Fruit fly (Drosophila melanogaster) S2 (cell line): ENCODE results near the gene Cln3.

Source experiments
- CG8478 ChIP-seq: fragments of >200 bp; optimal IDR thresholded peaks from 2 replicates; lab custom pipeline; 2018
- CTCF ChIP-seq, 2 experiments: fragments of >200 bp; optimal IDR thresholded peaks; 2 replicates each; lab custom pipeline; 2018

The Cln3 gene

DNA sequence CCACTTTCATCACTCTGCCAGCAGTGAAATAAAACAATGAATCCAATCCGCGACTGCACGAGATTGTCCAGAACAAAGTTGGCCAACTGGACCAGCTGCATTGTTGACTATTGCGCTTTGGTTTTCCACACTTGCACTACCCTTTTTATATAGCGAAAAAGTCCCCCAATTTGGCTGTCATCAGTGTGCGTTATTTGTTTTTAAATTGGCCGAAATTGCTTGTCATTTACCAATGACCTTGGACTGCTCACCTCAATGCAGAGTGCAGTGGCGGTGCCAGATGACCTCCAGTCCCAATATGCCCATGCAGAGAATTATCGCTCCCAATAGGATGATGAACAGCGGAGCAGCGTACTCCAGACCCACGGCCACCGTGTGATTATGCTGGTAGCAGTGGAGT, 3.9 kb upstream of the Cln3 start, which contains the start of gene Ir75a:
Ir75a (minus strand) TSS at position 101 of the 400 bp plus-strand sequence.
- TF ChIP-seq CG8478 (lab: Kevin White, UChicago) (no peak), CTCF (optimal IDR thresholded peaks at IDR 0.05; lab: Kevin White, UChicago) (no peak)

DNA sequence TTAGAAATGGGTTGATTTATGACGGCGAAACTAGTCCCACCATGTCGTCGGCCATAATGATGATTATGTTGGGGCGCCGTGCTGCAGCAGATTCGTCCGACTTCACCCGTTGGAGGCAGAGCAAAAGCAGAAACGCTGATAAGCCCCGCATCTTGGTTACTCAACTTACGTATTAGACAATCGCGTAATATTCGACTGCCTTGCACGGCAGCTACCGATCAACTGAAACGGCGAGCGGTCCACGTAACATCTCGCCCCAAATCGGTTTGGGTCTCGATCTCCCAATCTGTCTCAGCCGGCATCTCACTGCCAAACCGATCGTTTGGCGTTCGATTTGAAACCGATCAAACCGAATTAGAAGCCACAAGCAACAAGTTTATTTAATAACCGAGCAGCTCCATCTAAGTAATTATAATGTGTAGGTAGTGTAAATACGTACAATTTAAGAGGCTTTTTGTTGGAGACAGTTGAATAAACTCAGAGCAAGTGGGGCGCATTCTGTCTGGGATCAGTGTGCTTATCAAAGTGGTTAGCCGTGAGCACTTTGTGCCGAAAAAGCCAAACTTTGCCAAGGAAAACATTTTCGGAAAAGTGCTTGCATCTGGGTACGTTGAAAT, 5.2 kb downstream of the Cln3 start, which contains the start of gene CG32191:
CG32191 (minus strand) TSS at position 550 of the 617 bp plus-strand sequence.
- TF ChIP-seq CG8478 (lab: Kevin White, UChicago) (no peak), CTCF (optimal IDR thresholded peaks at IDR 0.05; lab: Kevin White, UChicago) (no peak)

DNA sequence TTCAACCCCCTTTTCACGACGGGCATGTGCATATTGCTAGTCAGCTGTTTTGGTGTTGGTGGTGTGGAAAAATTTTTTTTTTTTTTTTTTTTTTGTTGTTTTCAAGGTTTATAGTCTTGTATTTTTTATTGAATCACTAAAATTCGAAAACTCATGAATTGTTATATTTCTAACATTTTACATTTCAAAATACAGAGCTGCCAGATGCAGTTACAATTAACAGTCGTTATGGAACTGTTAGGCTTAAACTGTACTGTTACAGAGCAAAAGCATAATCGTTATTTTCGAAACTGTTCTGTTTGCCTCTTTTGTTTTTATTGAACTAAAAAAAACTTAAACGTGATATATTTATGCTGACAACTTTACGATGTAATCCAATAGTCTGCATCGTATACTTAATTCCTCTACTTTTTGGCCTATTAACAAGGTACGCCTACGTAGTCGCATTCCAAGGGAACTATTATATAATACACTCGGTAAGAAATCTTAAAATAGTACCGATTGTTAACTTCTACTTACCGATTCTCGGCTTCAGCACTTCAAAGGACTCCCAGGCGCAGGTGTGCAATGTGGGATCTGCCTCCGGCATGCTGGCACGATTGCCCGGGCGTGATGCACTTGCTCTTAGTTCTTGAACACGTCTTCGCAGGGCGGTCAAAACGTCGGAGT, 7.4 kb downstream of the Cln3 start, which contains the start of gene CG32187:
CG32187 (minus strand) TSS at position 9 of the 669 bp plus-strand sequence.
- no peak for TF ChIP-seq CG8478 (lab: Kevin White, UChicago)
- TF ChIP-seq CTCF (optimal IDR thresholded peaks at IDR 0.05; lab: Kevin White, UChicago), result no peak

DNA sequence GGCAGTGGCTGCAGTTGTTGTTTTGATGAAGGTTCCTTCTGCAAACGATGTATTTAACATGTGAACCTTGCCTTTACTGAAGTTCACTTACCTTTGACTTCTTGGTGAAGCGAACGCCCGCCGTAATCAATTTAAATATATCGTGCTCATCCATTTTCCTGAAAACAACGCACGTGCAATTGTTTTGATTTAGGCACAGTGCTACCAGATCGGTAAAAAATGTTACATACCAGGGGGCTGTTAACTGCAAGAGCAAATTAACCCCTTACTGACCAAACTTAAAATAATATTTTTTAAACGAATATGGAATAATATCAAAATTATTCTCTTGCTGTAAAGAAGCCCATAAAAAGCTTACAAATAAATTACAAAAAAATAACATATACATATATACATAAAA, 9.4 kb downstream of the Cln3 start, which contains the start of gene ais:
ais (minus strand) TSS at position 205 of the 400 bp plus-strand sequence.
- TF ChIP-seq CG8478 (lab: Kevin White, UChicago) (no peak), CTCF (optimal IDR thresholded peaks at IDR 0.05; lab: Kevin White, UChicago) (no peak)

DNA sequence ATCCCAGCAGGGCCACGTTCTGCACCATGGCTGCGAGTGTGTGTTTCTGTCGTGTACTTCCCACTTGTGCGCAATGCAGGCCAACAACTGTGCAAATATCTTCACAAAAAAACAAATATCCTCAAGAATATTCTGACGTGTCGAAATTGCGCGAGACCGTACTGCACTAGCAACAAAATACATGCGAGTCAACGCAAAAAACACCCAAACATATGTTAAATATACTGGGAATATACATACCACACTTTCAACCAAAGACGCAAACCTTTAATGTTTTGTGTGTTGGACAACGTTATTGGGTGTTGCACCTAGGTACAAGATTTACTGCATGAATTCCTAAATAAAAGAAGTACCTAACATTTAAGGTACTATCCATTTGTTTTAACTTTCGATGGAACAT, 11.8 kb downstream of the Cln3 start, which contains the start of gene NUCB1:
NUCB1 (minus strand) TSS at position 173 of the 400 bp plus-strand sequence.
- peak; percentile 39 to 51 for TF ChIP-seq CTCF (optimal IDR thresholded peaks at IDR 0.05; lab: Kevin White, UChicago)
- no peak for TF ChIP-seq CG8478 (lab: Kevin White, UChicago)

DNA sequence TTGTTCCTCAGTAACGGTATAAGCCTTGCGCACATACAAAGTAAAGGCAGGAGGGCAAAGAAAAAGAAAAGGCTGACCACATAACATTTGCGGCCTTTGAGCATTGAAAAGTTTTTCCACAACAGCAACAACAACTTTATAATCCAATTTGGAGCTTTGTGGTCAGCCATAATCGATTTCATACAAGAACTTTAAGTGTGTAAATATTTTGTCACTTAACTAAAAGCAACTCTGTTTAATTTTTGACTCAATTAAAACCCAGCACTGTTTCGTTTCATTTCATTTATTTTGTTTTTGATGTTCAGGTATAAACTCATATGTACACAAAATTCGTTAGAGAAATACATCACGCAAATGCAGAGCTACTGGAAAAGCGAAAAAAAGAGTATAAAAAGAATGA, 16.4 kb downstream of the Cln3 start, which contains the start of gene CG42816:
CG42816 (minus strand) TSS at position 101 of the 400 bp plus-strand sequence.
- TF ChIP-seq CG8478 (lab: Kevin White, UChicago) (no peak), CTCF (optimal IDR thresholded peaks at IDR 0.05; lab: Kevin White, UChicago) (no peak)

DNA sequence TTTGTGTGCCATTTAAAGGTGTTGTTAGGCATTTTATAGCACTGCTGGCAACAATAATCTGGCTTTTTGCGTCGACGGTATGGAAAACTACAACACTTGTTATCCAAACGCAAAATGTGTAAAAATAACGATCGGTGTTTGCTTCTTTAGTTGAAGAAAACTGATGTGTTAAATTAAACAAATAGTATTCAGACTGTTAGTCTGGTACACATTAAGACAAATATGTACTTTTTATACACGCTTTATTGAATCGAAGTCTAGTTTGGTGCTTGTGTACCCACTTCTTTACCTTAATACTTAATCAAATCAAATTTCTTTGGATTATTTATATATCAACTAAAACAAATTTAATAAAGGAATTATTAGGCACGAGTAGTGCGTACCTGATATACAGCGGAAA, 22.4 kb downstream of the Cln3 start:
- TF ChIP-seq CTCF (optimal IDR thresholded peaks at IDR 0.05; lab: Kevin White, UChicago), result no peak
- TF ChIP-seq CG8478 (lab: Kevin White, UChicago), result no peak

DNA sequence AAGACGTTTGTCGTGTGGAACGTTAAGA, 22.6 kb downstream of the Cln3 start, which contains the start of gene CG42815:
CG42815 (minus strand) TSS at position 20 of the 28 bp plus-strand sequence.
- TF ChIP-seq CG8478 (lab: Kevin White, UChicago) (no peak), CTCF (optimal IDR thresholded peaks at IDR 0.05; lab: Kevin White, UChicago) (no peak)

DNA sequence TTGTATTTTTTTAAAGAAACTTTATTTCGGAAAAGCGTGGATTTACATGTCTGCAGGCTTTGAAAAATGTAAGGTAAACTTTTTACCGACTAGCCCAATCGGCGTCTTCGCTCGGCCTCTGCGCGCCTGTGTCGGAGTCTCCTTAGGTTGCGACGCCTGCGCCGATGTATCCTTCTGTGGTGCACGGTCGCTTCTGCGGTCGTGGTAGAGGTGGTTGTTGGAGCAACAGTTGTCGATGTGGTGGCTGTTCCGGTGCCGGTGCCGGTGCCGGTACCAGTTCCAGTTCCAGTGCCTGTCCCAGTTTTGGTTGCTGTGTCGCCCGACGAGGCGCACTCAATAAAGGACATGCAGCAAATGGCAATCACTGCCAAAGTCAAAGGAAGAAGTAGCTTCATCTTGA, 22.9 kb downstream of the Cln3 start:
- no peak for TF ChIP-seq CG8478 (lab: Kevin White, UChicago)
- no peak for TF ChIP-seq CTCF (optimal IDR thresholded peaks at IDR 0.05; lab: Kevin White, UChicago)

DNA sequence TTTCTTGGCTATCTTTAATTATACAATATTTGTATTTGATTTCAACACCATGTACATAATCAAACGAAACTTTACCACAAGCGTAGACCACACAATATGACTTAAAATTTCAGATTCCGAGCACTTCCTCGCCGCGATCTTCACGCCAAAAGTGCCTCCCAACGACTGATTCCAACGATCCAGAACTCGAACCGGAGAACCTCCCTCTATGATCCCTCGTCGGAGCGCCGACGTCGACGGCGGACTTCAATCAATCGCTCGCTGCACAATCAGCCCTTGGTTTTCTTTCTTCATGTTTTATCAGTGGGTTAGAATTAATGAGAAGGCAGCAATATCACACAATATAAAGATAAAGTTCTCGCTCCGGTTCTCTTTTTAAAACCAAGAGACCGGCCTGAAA, 49.9 kb downstream of the Cln3 start, which contains the start of the genes Adgf-A and Adgf-A2:
Adgf-A (minus strand) TSS at position 172 of the 400 bp plus-strand sequence.
Adgf-A2 (minus strand) TSS at position 172 of the 400 bp plus-strand sequence.
- peak in 1 of 2 experiments; percentile 17 for TF ChIP-seq CTCF (optimal IDR thresholded peaks at IDR 0.05; lab: Kevin White, UChicago)
- no peak for TF ChIP-seq CG8478 (lab: Kevin White, UChicago)
